Worm (Caenorhabditis elegans) whole organism, mixed stage, embryonic: ENCODE results near the gene C06C3.4.

ENCODE experiments used
- M03D4.4 ChIP-seq: sonication (generic microtip); optimal IDR thresholded peaks from 2 replicates; lab custom pipeline; 2017; ENCODE audit warnings: mild to moderate bottlenecking, missing genetic modification characterization, missing compliant biosample characterization
- ceh-39 ChIP-seq: fragments of 150-350 bp; optimal IDR thresholded peaks from 2 replicates; lab custom pipeline; 2014; ENCODE audit warnings: missing biosample characterization, missing genetic modification characterization
- ceh-43 ChIP-seq: fragments of 200-800 bp; sonication (Bioruptor generic); optimal IDR thresholded peaks from 2 replicates; lab custom pipeline; 2018; ENCODE audit warnings: mild to moderate bottlenecking, missing genetic modification characterization, moderate library complexity, missing compliant biosample characterization
- ceh-83 ChIP-seq: fragments of 200-800 bp; sonication (Bioruptor generic); optimal IDR thresholded peaks from 2 replicates; lab custom pipeline; 2018; ENCODE audit warnings: mild to moderate bottlenecking, missing genetic modification characterization, missing compliant biosample characterization
- ces-1 ChIP-seq: fragments of 150-350 bp; optimal IDR thresholded peaks from 2 replicates; lab custom pipeline; 2014; ENCODE audit warnings: missing biosample characterization, missing genetic modification reagents, missing genetic modification characterization
- cnd-1 ChIP-seq: fragments of 200-800 bp; sonication (Bioruptor generic); optimal IDR thresholded peaks from 2 replicates; lab custom pipeline; 2018; ENCODE audit warnings: mild to moderate bottlenecking, missing genetic modification characterization, missing compliant biosample characterization
- drap-1 ChIP-seq: fragments of 200-800 bp; sonication (Bioruptor generic); optimal IDR thresholded peaks from 3 replicates; lab custom pipeline; 2018; ENCODE audit warnings: mild to moderate bottlenecking, missing genetic modification characterization, missing compliant biosample characterization
- elt-1 ChIP-seq: sonication (generic microtip); optimal IDR thresholded peaks from 2 replicates; lab custom pipeline; 2017; ENCODE audit warnings: missing genetic modification characterization, mild to moderate bottlenecking, missing compliant biosample characterization, antibody characterized with exemption, moderate library complexity, borderline replicate concordance; ENCODE audit not compliant: insufficient read depth
- elt-3 ChIP-seq: fragments of 150-350 bp; optimal IDR thresholded peaks from 2 replicates; lab custom pipeline; 2014; ENCODE audit warnings: missing biosample characterization, missing genetic modification characterization
- flh-1 ChIP-seq: fragments of 200-800 bp; sonication (Bioruptor generic); optimal IDR thresholded peaks from 2 replicates; lab custom pipeline; 2018; ENCODE audit warnings: mild to moderate bottlenecking, missing genetic modification characterization, moderate library complexity, missing compliant biosample characterization
- hlh-1 ChIP-seq: fragments of 150-350 bp; optimal IDR thresholded peaks from 2 replicates; lab custom pipeline; 2014; ENCODE audit warnings: missing biosample characterization, missing genetic modification reagents, missing genetic modification characterization
- lin-13 ChIP-seq: fragments of 150-350 bp; optimal IDR thresholded peaks from 2 replicates; lab custom pipeline; 2014; ENCODE audit warnings: missing biosample characterization, missing genetic modification characterization
- lin-32 ChIP-seq: fragments of 200-800 bp; sonication (Bioruptor generic); optimal IDR thresholded peaks from 2 replicates; lab custom pipeline; 2018; ENCODE audit warnings: mild to moderate bottlenecking, missing genetic modification characterization, missing compliant biosample characterization
- lsy-2 ChIP-seq: fragments of 150-350 bp; optimal IDR thresholded peaks from 2 replicates; lab custom pipeline; 2014; ENCODE audit warnings: missing biosample characterization, missing genetic modification characterization
- mab-5 ChIP-seq: fragments of 150-350 bp; optimal IDR thresholded peaks from 2 replicates; lab custom pipeline; 2014; ENCODE audit warnings: missing biosample characterization, missing genetic modification characterization
- mls-2 ChIP-seq: sonication (generic microtip); optimal IDR thresholded peaks from 2 replicates; lab custom pipeline; 2016; ENCODE audit warnings: mild to moderate bottlenecking, missing genetic modification characterization, moderate library complexity, missing compliant biosample characterization
- nhr-237 ChIP-seq: fragments of 150-350 bp; optimal IDR thresholded peaks from 2 replicates; lab custom pipeline; 2014; ENCODE audit warnings: missing biosample characterization, missing genetic modification characterization
- nhr-28 ChIP-seq: fragments of 150-350 bp; optimal IDR thresholded peaks from 2 replicates; lab custom pipeline; 2014; ENCODE audit warnings: missing biosample characterization, missing genetic modification characterization
- nhr-76 ChIP-seq: sonication (generic microtip); optimal IDR thresholded peaks from 2 replicates; lab custom pipeline; 2017; ENCODE audit warnings: missing biosample characterization, missing genetic modification characterization
- pha-4 ChIP-seq: fragments of 150-350 bp; optimal IDR thresholded peaks from 2 replicates; lab custom pipeline; 2018; ENCODE audit warnings: missing biosample characterization, missing genetic modification reagents, missing genetic modification characterization
- sem-2 ChIP-seq: fragments of 200-800 bp; sonication (Bioruptor generic); optimal IDR thresholded peaks from 2 replicates; lab custom pipeline; 2018; ENCODE audit warnings: mild to moderate bottlenecking, missing genetic modification characterization, missing compliant biosample characterization
- snpc-4 ChIP-seq: fragments of 150-350 bp; optimal IDR thresholded peaks from 2 replicates; lab custom pipeline; 2014; ENCODE audit warnings: missing biosample characterization, missing genetic modification characterization
- sptf-1 ChIP-seq: sonication (generic microtip); optimal IDR thresholded peaks from 2 replicates; lab custom pipeline; 2017; ENCODE audit warnings: mild to moderate bottlenecking, missing genetic modification characterization, moderate library complexity, missing compliant biosample characterization
- tbx-8 ChIP-seq: fragments of 200-800 bp; sonication (Bioruptor generic); optimal IDR thresholded peaks from 2 replicates; lab custom pipeline; 2018; ENCODE audit warnings: mild to moderate bottlenecking, missing genetic modification characterization, moderate library complexity, missing compliant biosample characterization
- unc-120 ChIP-seq: sonication (generic microtip); optimal IDR thresholded peaks from 2 replicates; lab custom pipeline; 2017; ENCODE audit warnings: missing genetic modification characterization, missing compliant biosample characterization; ENCODE audit not compliant: poor library complexity, severe bottlenecking
- unc-39 ChIP-seq: fragments of 150-350 bp; optimal IDR thresholded peaks from 2 replicates; lab custom pipeline; 2014; ENCODE audit warnings: missing biosample characterization, missing genetic modification characterization
- unc-62 ChIP-seq: fragments of 150-350 bp; optimal IDR thresholded peaks from 2 replicates; lab custom pipeline; 2014; ENCODE audit warnings: missing biosample characterization, missing genetic modification reagents, missing genetic modification characterization
- zip-8 ChIP-seq: fragments of 150-350 bp; optimal IDR thresholded peaks from 2 replicates; lab custom pipeline; 2014; ENCODE audit warnings: missing biosample characterization, missing genetic modification characterization
- ztf-11 ChIP-seq: fragments of 150-350 bp; optimal IDR thresholded peaks from 2 replicates; lab custom pipeline; 2014; ENCODE audit warnings: missing biosample characterization, missing genetic modification characterization

Gene C06C3.4

DNA sequence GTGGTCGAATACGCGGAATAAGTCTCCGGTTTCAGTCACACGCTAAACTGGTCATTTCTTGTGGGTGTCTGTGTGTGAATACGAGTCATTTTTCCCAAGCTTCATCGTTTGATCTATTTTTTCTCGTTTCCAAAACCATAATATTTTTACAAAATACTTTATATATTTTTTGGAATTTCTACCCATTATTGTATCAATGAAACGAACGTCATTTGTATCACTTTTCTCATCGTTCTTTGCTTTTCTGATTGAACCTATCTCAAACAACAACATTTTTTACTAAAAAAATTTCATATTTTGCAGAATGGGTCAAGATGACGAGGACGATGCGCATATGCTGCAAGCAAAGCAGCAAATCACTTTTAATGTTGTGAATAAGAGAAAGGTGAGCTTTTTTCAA lies 14.9 kb upstream of the C06C3.4 start, which contains the start of gene mel-11:
mel-11 (plus strand) TSS at position 301 of the 400 bp plus-strand sequence.
- no peak for TF ChIP-seq sptf-1
- no peak for TF ChIP-seq elt-3 (tag; lab: Kevin White, UChicago)
- TF ChIP-seq tbx-8 (GFP tag; lab: Kevin White, UChicago): no peak
- no peak for TF ChIP-seq unc-62 (GFP tag; lab: Kevin White, UChicago)
- TF ChIP-seq ceh-39 (tag; lab: Kevin White, UChicago): no peak
- TF ChIP-seq ceh-43 (GFP tag; lab: Kevin White, UChicago): no peak
- no peak for TF ChIP-seq lin-32 (GFP tag; lab: Kevin White, UChicago)
- no peak for TF ChIP-seq unc-120 (tag; lab: Kevin White, UChicago)
- TF ChIP-seq ces-1: no peak
- TF ChIP-seq hlh-1: no peak
- TF ChIP-seq ceh-83 (GFP tag; lab: Kevin White, UChicago): no peak
- TF ChIP-seq lin-13: no peak
- TF ChIP-seq nhr-76 (tag; lab: Kevin White, UChicago): no peak

DNA sequence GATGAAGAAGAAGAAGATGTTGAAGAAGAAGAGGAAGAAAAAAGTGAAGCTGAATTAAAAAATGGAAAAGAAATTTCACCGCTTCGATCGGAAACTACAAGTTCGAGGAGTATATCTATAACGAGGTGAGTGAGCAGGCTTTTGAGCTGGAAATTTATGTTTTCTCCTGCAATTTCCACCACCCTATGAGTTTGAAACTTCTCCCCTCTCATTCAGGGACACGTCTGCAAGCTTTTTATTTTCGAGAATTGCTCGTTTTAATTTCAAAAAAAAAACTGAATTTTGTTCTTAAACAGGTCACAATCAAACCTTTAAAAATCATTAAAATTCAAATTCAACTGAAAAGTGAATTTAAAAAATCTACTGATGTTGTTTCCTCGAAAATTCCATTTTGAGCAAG lies 10.8 kb upstream of the C06C3.4 start:
- no peak for TF ChIP-seq sem-2 (GFP tag; lab: Kevin White, UChicago)
- no peak for TF ChIP-seq ceh-39 (tag; lab: Kevin White, UChicago)
- TF ChIP-seq ceh-83 (GFP tag; lab: Kevin White, UChicago): no peak
- TF ChIP-seq hlh-1: no peak
- no peak for TF ChIP-seq cnd-1 (tag; lab: Kevin White, UChicago)
- TF ChIP-seq ceh-43 (GFP tag; lab: Kevin White, UChicago): no peak
- no peak for TF ChIP-seq zip-8 (tag; lab: Kevin White, UChicago)
- TF ChIP-seq elt-3 (tag; lab: Kevin White, UChicago): no peak
- TF ChIP-seq nhr-28 (tag; lab: Kevin White, UChicago): no peak
- no peak for TF ChIP-seq ces-1

DNA sequence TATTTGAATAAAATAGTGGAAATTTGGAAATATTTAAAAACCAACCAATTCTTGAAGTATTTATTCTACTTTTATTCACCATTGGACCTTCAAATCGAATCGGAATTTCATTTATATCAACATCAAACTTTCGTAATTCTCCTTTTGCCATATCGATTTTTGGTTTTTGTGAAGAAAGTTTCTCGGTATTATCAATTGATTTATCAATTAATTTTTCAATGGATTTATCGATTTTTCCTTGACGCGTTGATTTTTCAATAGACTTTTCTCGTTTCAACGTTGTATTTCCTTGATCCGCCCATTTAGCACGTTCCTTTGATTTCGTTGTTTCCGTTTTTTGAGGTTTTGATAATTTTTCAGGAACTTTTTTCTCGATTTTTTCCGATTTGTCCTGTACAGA lies 3.7 kb upstream of the C06C3.4 start:
- TF ChIP-seq snpc-4 (tag; lab: Kevin White, UChicago): no peak

- TF ChIP-seq mls-2 (tag; lab: Kevin White, UChicago) (no peak), cnd-1 (tag; lab: Kevin White, UChicago) (no peak), zip-8 (tag; lab: Kevin White, UChicago) (no peak), unc-120 (tag; lab: Kevin White, UChicago) (no peak), drap-1 (no peak), lsy-2 (tag; lab: Kevin White, UChicago) (no peak), nhr-237 (tag; lab: Kevin White, UChicago) (no peak), pha-4 (tag; lab: Kevin White, UChicago) (no peak), hlh-1 (no peak), elt-1 (tag; lab: Kevin White, UChicago) (no peak), unc-39 (tag; lab: Kevin White, UChicago) (no peak)
These were observed 698 bp upstream of the C06C3.4 start, which contains the start of gene C06C3.3 for ce11 chrII:9372393-9372792. Gene C06C3.3, minus strand, starts transcription at chrII:9372493.

DNA sequence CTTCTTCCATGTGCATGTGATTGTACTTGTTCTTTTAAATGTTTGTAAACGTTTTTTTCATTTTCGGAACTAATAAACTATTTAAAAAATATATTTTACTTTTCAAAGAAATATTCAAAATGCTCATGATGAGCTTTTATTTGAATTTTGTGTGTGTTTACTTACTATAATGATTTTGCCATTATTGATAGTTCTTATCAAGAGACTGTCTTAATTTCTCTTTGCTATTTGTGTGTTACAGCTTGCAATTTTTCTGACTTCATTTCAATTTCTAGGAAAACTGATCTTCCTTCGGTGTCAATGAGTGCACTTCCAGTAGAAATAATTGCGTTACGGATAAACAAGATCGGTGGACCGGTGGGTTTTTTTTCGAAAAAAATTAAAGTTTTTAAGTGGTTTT lies 1.7 kb downstream of the C06C3.4 start, which contains the start of gene C06C3.12:
C06C3.12 (plus strand) TSS at position 301 of the 400 bp plus-strand sequence.
- TF ChIP-seq elt-1 (tag; lab: Kevin White, UChicago): no peak
- TF ChIP-seq sptf-1: no peak
- no peak for TF ChIP-seq unc-62 (GFP tag; lab: Kevin White, UChicago)
- no peak for TF ChIP-seq ztf-11 (tag; lab: Kevin White, UChicago)
- TF ChIP-seq ces-1: no peak
- TF ChIP-seq flh-1: no peak
- no peak for TF ChIP-seq elt-3 (tag; lab: Kevin White, UChicago)
- no peak for TF ChIP-seq unc-39 (tag; lab: Kevin White, UChicago)
- no peak for TF ChIP-seq nhr-237 (tag; lab: Kevin White, UChicago)
- no peak for TF ChIP-seq M03D4.4 (tag; lab: Kevin White, UChicago)
- TF ChIP-seq mab-5 (tag; lab: Kevin White, UChicago): no peak
- TF ChIP-seq unc-120 (tag; lab: Kevin White, UChicago): no peak

ce11 chrII:9377158-9377557 lies 4.1 kb downstream of the C06C3.4 start, which contains the start of gene C06C3.10:
Gene C06C3.10, minus strand, starts transcription at chrII:9377258.
- TF ChIP-seq lsy-2 (tag; lab: Kevin White, UChicago) (no peak), nhr-76 (tag; lab: Kevin White, UChicago) (no peak), elt-3 (tag; lab: Kevin White, UChicago) (no peak), lin-32 (GFP tag; lab: Kevin White, UChicago) (no peak), M03D4.4 (tag; lab: Kevin White, UChicago) (no peak), sptf-1 (no peak), zip-8 (tag; lab: Kevin White, UChicago) (no peak), unc-120 (tag; lab: Kevin White, UChicago) (no peak)
